Worm (Caenorhabditis elegans) whole organism, L1 larva: Measurements from ENCODE around the gene srx-87.
A peak's percentile ranks its signal among the peaks of the same experiment; 100 is the strongest.

Experiments
- C04F5.9 ChIP-seq: sonication (generic microtip); optimal IDR thresholded peaks from 2 replicates; lab custom pipeline; 2016; ENCODE audit warnings: missing genetic modification characterization, missing compliant biosample characterization
- Y116A8C.19 ChIP-seq: sonication (generic microtip); optimal IDR thresholded peaks from 2 replicates; lab custom pipeline; 2016; ENCODE audit warnings: missing compliant biosample characterization, missing genetic modification characterization, borderline replicate concordance
- alr-1 ChIP-seq: fragments of 200-800 bp; sonication (Bioruptor generic); optimal IDR thresholded peaks from 2 replicates; lab custom pipeline; 2018; ENCODE audit warnings: borderline replicate concordance, mild to moderate bottlenecking, missing genetic modification characterization, missing compliant biosample characterization
- aly-2 ChIP-seq: fragments of 150-350 bp; optimal IDR thresholded peaks from 2 replicates; lab custom pipeline; 2014; ENCODE audit warnings: missing biosample characterization, missing genetic modification characterization
- ama-1 ChIP-seq: fragments of 150-350 bp; optimal IDR thresholded peaks from 2 replicates; lab custom pipeline; 2014
- blmp-1 ChIP-seq: fragments of 150-350 bp; optimal IDR thresholded peaks from 2 replicates; lab custom pipeline; 2014; ENCODE audit warnings: missing biosample characterization, missing genetic modification characterization
- ceh-63 ChIP-seq: fragments of 200-800 bp; sonication (Bioruptor generic); optimal IDR thresholded peaks from 2 replicates; lab custom pipeline; 2018; ENCODE audit warnings: mild to moderate bottlenecking, missing genetic modification characterization, missing compliant biosample characterization
- ceh-8 ChIP-seq: fragments of 200-800 bp; sonication (Bioruptor generic); optimal IDR thresholded peaks from 2 replicates; lab custom pipeline; 2018; ENCODE audit warnings: mild to moderate bottlenecking, missing genetic modification characterization, moderate library complexity, missing compliant biosample characterization
- ceh-88 ChIP-seq: fragments of 200-800 bp; sonication (Bioruptor generic); IDR thresholded peaks from 2 replicates; pipeline ENCODE4 v1.3.6; 2022; ENCODE audit warnings: missing genetic modification characterization, missing compliant biosample characterization
- ces-1 ChIP-seq: fragments of 150-350 bp; optimal IDR thresholded peaks from 2 replicates; lab custom pipeline; 2014; ENCODE audit warnings: missing biosample characterization, missing genetic modification reagents, missing genetic modification characterization
- dsc-1 ChIP-seq: sonication (generic microtip); optimal IDR thresholded peaks from 2 replicates; lab custom pipeline; 2016; ENCODE audit warnings: mild to moderate bottlenecking, missing genetic modification characterization, missing compliant biosample characterization
- efl-1 ChIP-seq, 4 experiments: fragments of 150-350 bp; optimal IDR thresholded peaks in 3 of 4; peaks in 1 of 4; 1 replicate in 1 of 4; 2 replicates in 3 of 4; lab custom pipeline; 2014; ENCODE audit warnings: missing biosample characterization in 2 of 4, missing genetic modification characterization in 2 of 4, missing genetic modification reagents in 2 of 4
- efl-3 ChIP-seq: fragments of 200-800 bp; sonication (Bioruptor generic); optimal IDR thresholded peaks from 2 replicates; lab custom pipeline; 2018; ENCODE audit warnings: mild to moderate bottlenecking, missing genetic modification characterization, missing compliant biosample characterization
- egl-27 ChIP-seq, 2 experiments: fragments of 150-350 bp in 1 of 2; sonication (generic microtip); optimal IDR thresholded peaks; 3 replicates each; lab custom pipeline; 2017 to 2018; ENCODE audit warnings: missing biosample characterization in 2 of 2, missing genetic modification characterization in 2 of 2, missing genetic modification reagents in 2 of 2
- elt-2 ChIP-seq: sonication (generic microtip); optimal IDR thresholded peaks from 2 replicates; lab custom pipeline; 2016; ENCODE audit warnings: missing genetic modification characterization, mild to moderate bottlenecking, inconsistent platforms, missing compliant biosample characterization, missing genetic modification reagents
- fkh-10 ChIP-seq: sonication (generic microtip); optimal IDR thresholded peaks from 2 replicates; lab custom pipeline; 2017; ENCODE audit warnings: missing biosample characterization, missing genetic modification reagents, missing genetic modification characterization
- fos-1 ChIP-seq: fragments of 150-350 bp; optimal IDR thresholded peaks from 2 replicates; lab custom pipeline; 2014; ENCODE audit warnings: missing biosample characterization, missing genetic modification characterization
- jun-1 ChIP-seq: fragments of 150-350 bp; optimal IDR thresholded peaks from 2 replicates; lab custom pipeline; 2014; ENCODE audit warnings: missing biosample characterization, missing genetic modification reagents, missing genetic modification characterization
- lin-13 ChIP-seq: fragments of 150-350 bp; optimal IDR thresholded peaks from 2 replicates; lab custom pipeline; 2014; ENCODE audit warnings: missing biosample characterization, missing genetic modification reagents, missing genetic modification characterization
- lin-14 ChIP-seq: fragments of 200-800 bp; sonication (Bioruptor generic); optimal IDR thresholded peaks from 2 replicates; lab custom pipeline; 2018; ENCODE audit warnings: mild to moderate bottlenecking, missing genetic modification characterization, moderate library complexity, missing compliant biosample characterization
- lin-35 ChIP-seq, 2 experiments: fragments of 150-350 bp; optimal IDR thresholded peaks; 2 replicates each; lab custom pipeline; 2014; ENCODE audit warnings: missing biosample characterization in 2 of 2, missing genetic modification characterization in 2 of 2, missing genetic modification reagents in 2 of 2
- lir-3 ChIP-seq: sonication (generic microtip); optimal IDR thresholded peaks from 2 replicates; lab custom pipeline; 2016; ENCODE audit warnings: mild to moderate bottlenecking, missing genetic modification characterization, moderate library complexity, missing compliant biosample characterization; ENCODE audit not compliant: poor library complexity
- lsy-2 ChIP-seq, 2 experiments: fragments of 150-350 bp; optimal IDR thresholded peaks; 2 replicates each; lab custom pipeline; 2014; ENCODE audit warnings: missing biosample characterization in 2 of 2, missing genetic modification characterization in 2 of 2
- mdl-1 ChIP-seq, 2 experiments: fragments of 150-350 bp; optimal IDR thresholded peaks; 2 replicates each; lab custom pipeline; 2014 to 2017; ENCODE audit warnings: missing biosample characterization in 2 of 2, missing genetic modification characterization in 2 of 2, inconsistent platforms in 1 of 2
- mef-2 ChIP-seq: fragments of 150-350 bp; optimal IDR thresholded peaks from 2 replicates; lab custom pipeline; 2014; ENCODE audit warnings: missing biosample characterization, missing genetic modification characterization
- mep-1 ChIP-seq: fragments of 150-350 bp; optimal IDR thresholded peaks from 2 replicates; lab custom pipeline; 2014; ENCODE audit warnings: missing biosample characterization, missing genetic modification characterization
- nhr-19 ChIP-seq: fragments of 200-800 bp; sonication (Bioruptor generic); conservative IDR thresholded peaks from 2 replicates; pipeline ENCODE4 v1.3.6; 2022; ENCODE audit warnings: missing genetic modification characterization, missing compliant biosample characterization
- nhr-20 ChIP-seq: sonication (generic microtip); optimal IDR thresholded peaks from 2 replicates; lab custom pipeline; 2016; ENCODE audit warnings: mild to moderate bottlenecking, missing genetic modification characterization, missing compliant biosample characterization
- nhr-28 ChIP-seq: fragments of 150-350 bp; optimal IDR thresholded peaks from 2 replicates; lab custom pipeline; 2014; ENCODE audit warnings: missing biosample characterization, missing genetic modification characterization
- nhr-47 ChIP-seq: sonication (generic microtip); optimal IDR thresholded peaks from 2 replicates; lab custom pipeline; 2016; ENCODE audit warnings: mild to moderate bottlenecking, missing genetic modification characterization, moderate library complexity, missing compliant biosample characterization
- nhr-71 ChIP-seq: sonication (generic microtip); optimal IDR thresholded peaks from 2 replicates; lab custom pipeline; 2016; ENCODE audit warnings: mild to moderate bottlenecking, missing genetic modification characterization, moderate library complexity, missing compliant biosample characterization
- nhr-77 ChIP-seq: fragments of 150-350 bp; optimal IDR thresholded peaks from 2 replicates; lab custom pipeline; 2014; ENCODE audit warnings: missing biosample characterization, missing genetic modification characterization
- nhr-84 ChIP-seq: sonication (generic microtip); optimal IDR thresholded peaks from 2 replicates; lab custom pipeline; 2017; ENCODE audit warnings: missing biosample characterization, missing genetic modification characterization
- nhr-85 ChIP-seq: sonication (generic microtip); peaks from one replicate; lab custom pipeline; 2016; ENCODE audit warnings: missing genetic modification characterization, inconsistent platforms, missing compliant biosample characterization
- nhr-90 ChIP-seq: sonication (generic microtip); optimal IDR thresholded peaks from 2 replicates; lab custom pipeline; 2016; ENCODE audit warnings: mild to moderate bottlenecking, missing genetic modification characterization, missing compliant biosample characterization; ENCODE audit not compliant: poor library complexity
- pag-3 ChIP-seq: sonication (generic microtip); optimal IDR thresholded peaks from 2 replicates; lab custom pipeline; 2017; ENCODE audit warnings: missing genetic modification characterization, mild to moderate bottlenecking, missing compliant biosample characterization, antibody characterized with exemption, borderline replicate concordance; ENCODE audit not compliant: insufficient read depth
- pax-3 ChIP-seq: fragments of 200-800 bp; sonication (Bioruptor generic); optimal IDR thresholded peaks from 2 replicates; lab custom pipeline; 2018; ENCODE audit warnings: mild to moderate bottlenecking, missing genetic modification characterization, moderate library complexity, missing compliant biosample characterization
- pqm-1 ChIP-seq: sonication (generic microtip); optimal IDR thresholded peaks from 3 replicates; lab custom pipeline; 2017; ENCODE audit warnings: missing biosample characterization, missing genetic modification characterization
- rnt-1 ChIP-seq: sonication (generic microtip); optimal IDR thresholded peaks from 2 replicates; lab custom pipeline; 2016; ENCODE audit warnings: mild to moderate bottlenecking, missing genetic modification characterization, moderate library complexity, missing compliant biosample characterization
- skn-1 ChIP-seq: fragments of 150-350 bp; optimal IDR thresholded peaks from 2 replicates; lab custom pipeline; 2014; ENCODE audit warnings: missing biosample characterization, missing genetic modification characterization
- snpc-4 ChIP-seq: fragments of 150-350 bp; optimal IDR thresholded peaks from 2 replicates; lab custom pipeline; 2014; ENCODE audit warnings: missing biosample characterization, missing genetic modification characterization
- swsn-7 ChIP-seq: sonication (generic microtip); optimal IDR thresholded peaks from 2 replicates; lab custom pipeline; 2016; ENCODE audit warnings: missing genetic modification characterization, missing compliant biosample characterization
- tbx-2 ChIP-seq: sonication (generic microtip); optimal IDR thresholded peaks from 2 replicates; lab custom pipeline; 2016; ENCODE audit warnings: missing genetic modification characterization, missing compliant biosample characterization
- tlp-1 ChIP-seq: fragments of 150-350 bp; optimal IDR thresholded peaks from 2 replicates; lab custom pipeline; 2014; ENCODE audit warnings: missing biosample characterization, missing genetic modification characterization
- unc-130 ChIP-seq: fragments of 150-350 bp; optimal IDR thresholded peaks from 2 replicates; lab custom pipeline; 2017; ENCODE audit warnings: missing biosample characterization, missing genetic modification characterization, inconsistent platforms
- unc-30 ChIP-seq: sonication (generic microtip); optimal IDR thresholded peaks from 2 replicates; lab custom pipeline; 2017; ENCODE audit warnings: missing biosample characterization, missing genetic modification characterization
- unc-86 ChIP-seq: sonication (generic microtip); optimal IDR thresholded peaks from 2 replicates; lab custom pipeline; 2016; ENCODE audit warnings: missing genetic modification characterization, missing compliant biosample characterization
- unc-98 ChIP-seq: fragments of 200-800 bp; sonication (Bioruptor generic); IDR thresholded peaks from 2 replicates; pipeline ENCODE4 v1.3.6; 2022; ENCODE audit warnings: missing genetic modification characterization, missing compliant biosample characterization
- vab-15 ChIP-seq: sonication (generic microtip); optimal IDR thresholded peaks from 2 replicates; lab custom pipeline; 2017; ENCODE audit warnings: missing genotype, mild to moderate bottlenecking, missing genetic modification characterization, missing compliant biosample characterization
- xbp-1 ChIP-seq: sonication (generic microtip); optimal IDR thresholded peaks from 2 replicates; lab custom pipeline; 2016; ENCODE audit warnings: missing genetic modification characterization, missing compliant biosample characterization
- zag-1 ChIP-seq: fragments of 150-350 bp; optimal IDR thresholded peaks from 2 replicates; lab custom pipeline; 2014; ENCODE audit warnings: missing biosample characterization, missing genetic modification characterization
- zip-4 ChIP-seq: fragments of 200-800 bp; sonication (Bioruptor generic); optimal IDR thresholded peaks from 2 replicates; lab custom pipeline; 2018; ENCODE audit warnings: mild to moderate bottlenecking, missing genetic modification characterization, moderate library complexity, missing compliant biosample characterization
- ztf-4 ChIP-seq: fragments of 150-350 bp; optimal IDR thresholded peaks from 2 replicates; lab custom pipeline; 2014; ENCODE audit warnings: missing biosample characterization, missing genetic modification characterization

Gene srx-87

ce11 chrV:11535504-11536062 is 29.1 kb upstream of the srx-87 start:
- TF ChIP-seq pax-3 (no peak), zip-4 (GFP tag; lab: Kevin White, UChicago) (no peak), vab-15 (no peak), nhr-85 (tag; lab: Kevin White, UChicago) (peak; percentile 34), elt-2 (peak; percentile 66), ama-1 (lab: Kevin White, UChicago) (no peak), jun-1 (tag; lab: Kevin White, UChicago) (no peak), efl-1 (optimal IDR thresholded peaks at IDR 0.05; lab: Kevin White, UChicago) (no peak), efl-1 (GFP tag; optimal IDR thresholded peaks at IDR 0.05 in 1 of 2; lab: Kevin White, UChicago) (peak in 1 of 2 experiments; percentile 90), nhr-20 (tag; lab: Kevin White, UChicago) (peak; percentile 1), lin-35 (GFP tag; optimal IDR thresholded peaks at IDR 0.05; lab: Kevin White, UChicago) (peak in 1 of 2 experiments; percentile 38), fkh-10 (no peak), pqm-1 (tag; lab: Kevin White, UChicago) (no peak), fos-1 (no peak), snpc-4 (no peak), tbx-2 (tag; lab: Kevin White, UChicago) (no peak), Y116A8C.19 (tag; lab: Kevin White, UChicago) (no peak), skn-1 (tag; lab: Kevin White, UChicago) (no peak), mef-2 (tag; lab: Kevin White, UChicago) (no peak), nhr-47 (tag; lab: Kevin White, UChicago) (peak; percentile 0), lir-3 (tag; lab: Kevin White, UChicago) (no peak), rnt-1 (tag; lab: Kevin White, UChicago) (peak; percentile 67), zag-1 (tag; lab: Kevin White, UChicago) (no peak), nhr-84 (tag; lab: Kevin White, UChicago) (no peak), unc-86 (tag; lab: Kevin White, UChicago) (no peak), dsc-1 (tag; lab: Kevin White, UChicago) (no peak), xbp-1 (no peak), unc-30 (tag; lab: Kevin White, UChicago) (no peak), blmp-1 (tag; lab: Kevin White, UChicago) (peak; percentile 51), egl-27 (tag; optimal IDR thresholded peaks at IDR 0.05; lab: Kevin White, UChicago) (no peak), lin-14 (GFP tag; lab: Kevin White, UChicago) (peak; percentile 61), nhr-28 (tag; lab: Kevin White, UChicago) (no peak), ceh-88 (GFP tag; lab: Robert Waterston, UW) (no peak), nhr-90 (tag; lab: Kevin White, UChicago) (no peak), pag-3 (tag; lab: Kevin White, UChicago) (no peak), unc-98 (GFP tag; lab: Robert Waterston, UW) (no peak), lsy-2 (tag; optimal IDR thresholded peaks at IDR 0.05; lab: Kevin White, UChicago) (peak in 1 of 2 experiments; percentile 37), tlp-1 (no peak), nhr-19 (peak; percentile 17; the same call in 1 of the 2 replicates), efl-3 (GFP tag; lab: Kevin White, UChicago) (no peak), alr-1 (tag; lab: Kevin White, UChicago) (no peak), ztf-4 (tag; lab: Kevin White, UChicago) (no peak), nhr-71 (tag; lab: Kevin White, UChicago) (peak; percentile 55), ceh-8 (GFP tag; lab: Kevin White, UChicago) (no peak), C04F5.9 (tag; lab: Kevin White, UChicago) (no peak), nhr-77 (tag; lab: Kevin White, UChicago) (no peak), ceh-63 (no peak), aly-2 (tag; lab: Kevin White, UChicago) (no peak), swsn-7 (tag; lab: Kevin White, UChicago) (no peak), lin-13 (GFP tag; lab: Kevin White, UChicago) (no peak), mdl-1 (tag; optimal IDR thresholded peaks at IDR 0.05; lab: Kevin White, UChicago) (no peak), unc-130 (tag; lab: Kevin White, UChicago) (no peak), ces-1 (GFP tag; lab: Kevin White, UChicago) (no peak), mep-1 (tag; lab: Kevin White, UChicago) (peak; percentile 10)
